Fruit fly (Drosophila melanogaster) whole organism, embryonic: Measurements from ENCODE around the gene Dlip1.
A peak's percentile ranks its signal among the peaks of the same experiment; 100 is the strongest.

Experiments
- ATbp ChIP-seq: fragments of 200-800 bp; sonication (Bioruptor generic); optimal IDR thresholded peaks from 2 replicates; lab custom pipeline; 2017; ENCODE audit warnings: missing biosample characterization, mild to moderate bottlenecking, missing genetic modification characterization, missing genetic modification reagents
- B-H1 ChIP-seq: fragments of 200-800 bp; sonication (Bioruptor generic); IDR thresholded peaks from 3 replicates; pipeline ENCODE4 v1.3.6; 2022; ENCODE audit warnings: missing biosample characterization, missing genetic modification characterization
- B-H2 ChIP-seq: fragments of 200-800 bp; sonication (Bioruptor generic); optimal IDR thresholded peaks from 2 replicates; lab custom pipeline; 2018; ENCODE audit warnings: missing biosample characterization, mild to moderate bottlenecking, missing genetic modification characterization
- CG10209 ChIP-seq: fragments of 200-800 bp; sonication (Bioruptor generic); optimal IDR thresholded peaks from 3 replicates; lab custom pipeline; 2017; ENCODE audit warnings: missing biosample characterization, mild to moderate bottlenecking, missing genetic modification characterization, missing genetic modification reagents
- CG12236 ChIP-seq: fragments of 200-800 bp; sonication (Bioruptor generic); optimal IDR thresholded peaks from 2 replicates; lab custom pipeline; 2016; ENCODE audit warnings: missing biosample characterization, missing genetic modification characterization
- CG13775 ChIP-seq: fragments of 200-800 bp; sonication (Bioruptor generic); optimal IDR thresholded peaks from 3 replicates; lab custom pipeline; 2017; ENCODE audit warnings: missing biosample characterization, mild to moderate bottlenecking, missing genetic modification characterization
- CG15073 ChIP-seq: fragments of 200-800 bp; sonication (Bioruptor generic); optimal IDR thresholded peaks from 2 replicates; lab custom pipeline; 2016; ENCODE audit warnings: missing biosample characterization, missing genetic modification characterization
- CG17328 ChIP-seq: fragments of 200-800 bp; sonication (Bioruptor generic); IDR thresholded peaks from 2 replicates; pipeline ENCODE4 v1.3.6; 2022; ENCODE audit warnings: missing biosample characterization, missing genetic modification characterization
- CG17361 ChIP-seq: fragments of 200-800 bp; sonication (Bioruptor generic); IDR thresholded peaks from 3 replicates; pipeline ENCODE4 v1.3.6; 2022; ENCODE audit warnings: missing biosample characterization, missing genetic modification characterization
- CG1832 ChIP-seq: fragments of 200-800 bp; sonication (Bioruptor generic); optimal IDR thresholded peaks from 2 replicates; lab custom pipeline; 2017; ENCODE audit warnings: missing biosample characterization, mild to moderate bottlenecking, missing genetic modification characterization, inconsistent platforms
- CG2199 ChIP-seq: fragments of 200-800 bp; sonication (Bioruptor generic); IDR thresholded peaks from 3 replicates; pipeline ENCODE4 v1.3.6; 2022; ENCODE audit warnings: missing biosample characterization, missing genetic modification characterization
- CG32767 ChIP-seq: fragments of 200-800 bp; sonication (Bioruptor generic); IDR thresholded peaks from 2 replicates; pipeline ENCODE4 v1.3.6; 2022; ENCODE audit warnings: missing biosample characterization, missing genetic modification characterization
- CG6175 ChIP-seq: fragments of 200-800 bp; sonication (Bioruptor generic); IDR thresholded peaks from 3 replicates; pipeline ENCODE4 v1.3.6; 2022; ENCODE audit warnings: missing biosample characterization, missing genetic modification characterization
- CG6272 ChIP-seq: fragments of 200-800 bp; sonication (Bioruptor generic); IDR thresholded peaks from 2 replicates; pipeline ENCODE4 v1.3.6; 2022; ENCODE audit warnings: missing biosample characterization, missing genetic modification characterization
- CG8765 ChIP-seq: fragments of 200-800 bp; sonication (Bioruptor generic); IDR thresholded peaks from 2 replicates; pipeline ENCODE4 v1.3.6; 2022; ENCODE audit warnings: missing biosample characterization, missing genetic modification characterization
- CG9215 ChIP-seq: fragments of 200-800 bp; sonication (Bioruptor generic); IDR thresholded peaks from 2 replicates; pipeline ENCODE4 v1.3.6; 2022; ENCODE audit warnings: missing biosample characterization, missing genetic modification characterization
- CG9876 ChIP-seq: fragments of 200-800 bp; sonication (Bioruptor generic); optimal IDR thresholded peaks from 2 replicates; lab custom pipeline; 2016; ENCODE audit warnings: missing biosample characterization, missing genetic modification characterization
- CoRest ChIP-seq: fragments of 200-800 bp; sonication (Bioruptor generic); optimal IDR thresholded peaks from 3 replicates; lab custom pipeline; 2018; ENCODE audit warnings: missing biosample characterization, mild to moderate bottlenecking, missing genetic modification characterization, moderate library complexity
- D19A ChIP-seq: fragments of 200-800 bp; optimal IDR thresholded peaks from 3 replicates; lab custom pipeline; 2019; ENCODE audit warnings: missing biosample characterization, mild to moderate bottlenecking, missing genetic modification characterization, moderate library complexity
- Drgx ChIP-seq: fragments of 200-800 bp; sonication (Bioruptor generic); IDR thresholded peaks from 2 replicates; pipeline ENCODE4 v1.3.6; 2022; ENCODE audit warnings: missing biosample characterization, missing genetic modification characterization
- Fer2 ChIP-seq: fragments of 200-800 bp; sonication (Bioruptor generic); optimal IDR thresholded peaks from 2 replicates; lab custom pipeline; 2018; ENCODE audit warnings: missing biosample characterization, mild to moderate bottlenecking, missing genetic modification characterization, moderate library complexity
- H2.0 ChIP-seq: fragments of 200-800 bp; sonication (Bioruptor generic); IDR thresholded peaks from 2 replicates; pipeline ENCODE4 v1.3.6; 2022; ENCODE audit warnings: missing biosample characterization, missing genetic modification characterization
- HLHmδ ChIP-seq: fragments of 200-800 bp; sonication (Bioruptor generic); optimal IDR thresholded peaks from 2 replicates; lab custom pipeline; 2018; ENCODE audit warnings: missing biosample characterization, mild to moderate bottlenecking, missing genetic modification characterization, moderate library complexity
- HmgZ ChIP-seq: fragments of 200-800 bp; sonication (Bioruptor generic); optimal IDR thresholded peaks from 2 replicates; lab custom pipeline; 2018; ENCODE audit warnings: missing biosample characterization, mild to moderate bottlenecking, missing genetic modification characterization
- Lpt ChIP-seq: fragments of >200 bp; optimal IDR thresholded peaks from 2 replicates; lab custom pipeline; 2018; ENCODE audit warnings: missing biosample characterization, missing genetic modification characterization
- Med ChIP-seq: fragments of 200-800 bp; sonication (Bioruptor generic); peaks from one replicate; lab custom pipeline; 2016; ENCODE audit warnings: missing biosample characterization, missing genetic modification characterization, mild to moderate bottlenecking, inconsistent platforms, moderate library complexity
- Poxn ChIP-seq: fragments of 200-800 bp; sonication (Bioruptor generic); IDR thresholded peaks from 2 replicates; pipeline ENCODE4 v1.3.6; 2022; ENCODE audit warnings: missing biosample characterization, missing genetic modification characterization
- Ravus ChIP-seq: fragments of 200-800 bp; sonication (Bioruptor generic); IDR thresholded peaks from 2 replicates; pipeline ENCODE4 v1.3.6; 2022; ENCODE audit warnings: missing biosample characterization, missing genetic modification characterization
- Scr ChIP-seq: fragments of 200-800 bp; sonication (Bioruptor generic); IDR thresholded peaks from 2 replicates; pipeline ENCODE4 v1.3.6; 2022; ENCODE audit warnings: missing biosample characterization, missing genetic modification characterization; ENCODE audit not compliant: partially characterized antibody
- Tbp ChIP-seq: fragments of >200 bp; optimal IDR thresholded peaks from 2 replicates; lab custom pipeline; 2018; ENCODE audit warnings: missing biosample characterization, missing genetic modification characterization
- Vsx1 ChIP-seq: fragments of 200-800 bp; sonication (Bioruptor generic); optimal IDR thresholded peaks from 2 replicates; lab custom pipeline; 2017; ENCODE audit warnings: missing biosample characterization, mild to moderate bottlenecking, missing genetic modification characterization, missing genetic modification reagents
- Xbp1 ChIP-seq: fragments of 200-800 bp; sonication (Bioruptor generic); optimal IDR thresholded peaks from 3 replicates; lab custom pipeline; 2016; ENCODE audit warnings: missing biosample characterization, mild to moderate bottlenecking, missing genetic modification characterization
- amos ChIP-seq: fragments of 200-800 bp; sonication (Bioruptor generic); IDR thresholded peaks from 2 replicates; pipeline ENCODE4 v1.3.6; 2022; ENCODE audit warnings: missing biosample characterization, missing genetic modification characterization; ENCODE audit not compliant: partially characterized antibody
- br ChIP-seq: fragments of >200 bp; optimal IDR thresholded peaks from 2 replicates; lab custom pipeline; 2017
- ci ChIP-seq: fragments of 200-800 bp; sonication (Bioruptor generic); IDR thresholded peaks from 3 replicates; pipeline ENCODE4 v1.3.6; 2022; ENCODE audit warnings: missing biosample characterization, missing genetic modification characterization
- dati ChIP-seq: fragments of 200-800 bp; sonication (Bioruptor generic); IDR thresholded peaks from 2 replicates; pipeline ENCODE4 v1.3.6; 2022; ENCODE audit warnings: missing biosample characterization, missing genetic modification characterization
- dmrt11E ChIP-seq: fragments of 200-800 bp; sonication (Bioruptor generic); optimal IDR thresholded peaks from 3 replicates; lab custom pipeline; 2018; ENCODE audit warnings: missing biosample characterization, mild to moderate bottlenecking, missing genetic modification characterization, moderate library complexity
- dysf ChIP-seq: fragments of 200-800 bp; sonication (Bioruptor generic); IDR thresholded peaks from 3 replicates; pipeline ENCODE4 v1.3.6; 2022; ENCODE audit warnings: missing biosample characterization, missing genetic modification characterization
- exex ChIP-seq: fragments of 200-800 bp; sonication (Bioruptor generic); optimal IDR thresholded peaks from 4 replicates; lab custom pipeline; 2018; ENCODE audit warnings: missing biosample characterization, mild to moderate bottlenecking, missing genetic modification characterization, moderate library complexity
- gcm ChIP-seq: fragments of 200-800 bp; sonication (Bioruptor generic); optimal IDR thresholded peaks from 2 replicates; lab custom pipeline; 2019; ENCODE audit warnings: missing biosample characterization, mild to moderate bottlenecking, missing genetic modification characterization, moderate library complexity
- maf-S ChIP-seq: fragments of 200-800 bp; sonication (Bioruptor generic); optimal IDR thresholded peaks from 2 replicates; lab custom pipeline; 2016; ENCODE audit warnings: missing biosample characterization, missing genetic modification characterization
- nau ChIP-seq: fragments of 200-800 bp; sonication (Bioruptor generic); optimal IDR thresholded peaks from 3 replicates; lab custom pipeline; 2017; ENCODE audit warnings: missing biosample characterization, mild to moderate bottlenecking, missing genetic modification characterization, missing genetic modification reagents
- pb ChIP-seq: fragments of 200-800 bp; sonication (Bioruptor generic); optimal IDR thresholded peaks from 3 replicates; lab custom pipeline; 2016; ENCODE audit warnings: missing biosample characterization, missing genetic modification characterization
- ro ChIP-seq: fragments of 200-800 bp; sonication (Bioruptor generic); IDR thresholded peaks from 2 replicates; pipeline ENCODE4 v1.3.6; 2022; ENCODE audit warnings: missing biosample characterization, missing genetic modification characterization
- scrt ChIP-seq: fragments of 200-800 bp; sonication (Bioruptor generic); optimal IDR thresholded peaks from 2 replicates; lab custom pipeline; 2018; ENCODE audit warnings: missing biosample characterization, mild to moderate bottlenecking, missing genetic modification characterization, moderate library complexity
- seq ChIP-seq: fragments of 200-800 bp; sonication (Bioruptor generic); IDR thresholded peaks from 2 replicates; pipeline ENCODE4 v1.3.6; 2022; ENCODE audit warnings: missing biosample characterization, missing genetic modification characterization
- sim ChIP-seq: fragments of 200-800 bp; sonication (Bioruptor generic); IDR thresholded peaks from 2 replicates; pipeline ENCODE4 v1.3.6; 2022; ENCODE audit warnings: missing biosample characterization, missing genetic modification characterization
- ssp ChIP-seq: fragments of 200-800 bp; sonication (Bioruptor generic); IDR thresholded peaks from 2 replicates; pipeline ENCODE4 v1.3.6; 2022; ENCODE audit warnings: missing biosample characterization, missing genetic modification characterization
- toy ChIP-seq: fragments of 200-800 bp; sonication (Bioruptor generic); IDR thresholded peaks from 2 replicates; pipeline ENCODE4 v1.3.6; 2022; ENCODE audit warnings: missing biosample characterization, missing genetic modification characterization
- zen ChIP-seq: fragments of 200-800 bp; sonication (Bioruptor generic); optimal IDR thresholded peaks from 3 replicates; lab custom pipeline; 2018; ENCODE audit warnings: missing biosample characterization, mild to moderate bottlenecking, missing genetic modification characterization, moderate library complexity

The Dlip1 gene

DNA sequence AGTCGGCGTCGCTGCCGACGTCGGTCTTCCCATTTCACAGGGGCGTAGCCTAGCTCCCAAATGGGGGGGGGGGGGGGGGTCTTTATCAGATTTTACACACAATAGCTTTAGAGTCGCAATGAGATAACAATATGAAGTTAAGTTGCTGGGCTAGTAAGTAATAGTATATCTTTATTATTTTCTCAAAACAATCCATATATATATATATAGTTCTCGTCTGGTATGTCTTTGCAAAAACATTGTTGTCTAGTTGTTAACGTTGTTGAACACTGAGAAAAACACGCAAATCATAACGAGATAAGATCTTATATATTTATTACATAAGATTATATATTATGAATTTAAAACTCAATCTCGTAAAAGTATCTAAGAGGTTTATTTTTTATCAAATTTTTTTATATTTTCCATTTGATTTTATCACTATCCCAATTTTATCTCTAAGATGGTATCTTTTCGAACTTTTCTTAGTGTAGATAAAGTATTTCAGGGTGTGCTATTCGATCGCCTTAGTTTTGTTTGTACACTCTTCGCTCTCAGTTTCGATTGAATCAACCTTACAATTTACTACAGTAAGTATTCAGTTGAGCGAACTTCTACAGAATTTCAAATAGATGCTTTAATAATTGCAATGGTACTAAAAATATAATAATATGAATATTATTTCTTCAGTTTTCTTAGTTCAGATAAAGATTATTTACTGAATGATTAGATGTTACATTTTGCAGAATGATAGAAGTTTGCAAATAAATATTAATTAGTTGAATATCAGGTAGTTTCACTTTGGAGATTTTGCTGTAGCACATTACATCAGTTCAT lies 43.7 kb downstream of the Dlip1 start (continued):
- TF ChIP-seq H2.0 (GFP tag; lab: Robert Waterston, UW) (peak; percentile 75; the same call in 1 of the 2 replicates), HmgZ (tag; lab: Kevin White, UChicago) (peak; percentile 78), HLHmδ (GFP tag; lab: Kevin White, UChicago) (no peak), sim (GFP tag; lab: Robert Waterston, UW) (0 out of 2 replicates have a peak, but pooled peaks have one; percentile 22), exex (peak; percentile 53), Xbp1 (GFP tag; lab: Kevin White, UChicago) (peak; percentile 50), nau (GFP tag; lab: Kevin White, UChicago) (no peak), maf-S (GFP tag; lab: Kevin White, UChicago) (peak; percentile 25), CG9215 (GFP tag; lab: Robert Waterston, UW) (peak; percentile 81), D19A (tag; lab: Kevin White, UChicago) (peak; percentile 70), Med (GFP tag; lab: Kevin White, UChicago) (peak; percentile 92), br (lab: Kevin White, UChicago) (no peak), ci (GFP tag; lab: Robert Waterston, UW) (peak; percentile 61; the same call in 1 of the 3 replicates), CoRest (tag; lab: Kevin White, UChicago) (peak; percentile 76), Fer2 (tag; lab: Kevin White, UChicago) (peak; percentile 46), amos (GFP tag; lab: Robert Waterston, UW) (no peak), CG10209 (GFP tag; lab: Kevin White, UChicago) (peak; percentile 74), CG8765 (GFP tag; lab: Robert Waterston, UW) (peak; percentile 56; the same call in 1 of the 2 replicates), toy (peak; percentile 66), gcm (GFP tag; lab: Kevin White, UChicago) (peak; percentile 19), seq (GFP tag; lab: Robert Waterston, UW) (no peak), CG12236 (no peak), B-H2 (GFP tag; lab: Kevin White, UChicago) (peak; percentile 83), Lpt (GFP tag; lab: Kevin White, UChicago) (no peak), CG9876 (GFP tag; lab: Kevin White, UChicago) (no peak), CG32767 (GFP tag; lab: Robert Waterston, UW) (no peak), zen (tag; lab: Kevin White, UChicago) (no peak), CG17328 (GFP tag; lab: Robert Waterston, UW) (peak; percentile 40; the same call in 1 of the 2 replicates), CG6175 (GFP tag; lab: Robert Waterston, UW) (peak; percentile 82), dysf (peak; percentile 91), CG13775 (GFP tag; lab: Kevin White, UChicago) (peak; percentile 79), CG17361 (GFP tag; lab: Robert Waterston, UW) (peak; percentile 79; the same call in 2 of the 3 replicates), pb (GFP tag; lab: Kevin White, UChicago) (no peak), CG1832 (GFP tag; lab: Kevin White, UChicago) (no peak), dati (GFP tag; lab: Robert Waterston, UW) (no peak), Tbp (GFP tag; lab: Kevin White, UChicago) (no peak), ATbp (GFP tag; lab: Kevin White, UChicago) (peak; percentile 19), ro (GFP tag; lab: Robert Waterston, UW) (no peak), dmrt11E (peak; percentile 24), Ravus (GFP tag; lab: Robert Waterston, UW) (peak; percentile 67), ssp (GFP tag; lab: Robert Waterston, UW) (peak; percentile 55), CG6272 (peak; percentile 72; the same call in 1 of the 2 replicates), Poxn (GFP tag; lab: Robert Waterston, UW) (peak; percentile 65; the same call in 1 of the 2 replicates), Vsx1 (GFP tag; lab: Kevin White, UChicago) (no peak), scrt (GFP tag; lab: Kevin White, UChicago) (peak; percentile 66), CG2199 (GFP tag; lab: Robert Waterston, UW) (no peak), Scr (no peak), CG15073 (GFP tag; lab: Kevin White, UChicago) (no peak), B-H1 (peak; percentile 49), Drgx (GFP tag; lab: Robert Waterston, UW) (peak; percentile 83)
